Worm (Caenorhabditis elegans): ENCODE measurements around the gene K02H11.4.

Gene K02H11.4

ce11 chrV:1577092-1577709 lies 46.1 kb upstream of the K02H11.4 start:
- TF ChIP-seq B0019.2 (GFP tag; conservative IDR thresholded peaks at IDR 0.05) (no peak), zfh-2 (GFP tag; conservative IDR thresholded peaks at IDR 0.05) (0 out of 2 replicates have a peak, but pooled peaks have one; percentile 26)

DNA sequence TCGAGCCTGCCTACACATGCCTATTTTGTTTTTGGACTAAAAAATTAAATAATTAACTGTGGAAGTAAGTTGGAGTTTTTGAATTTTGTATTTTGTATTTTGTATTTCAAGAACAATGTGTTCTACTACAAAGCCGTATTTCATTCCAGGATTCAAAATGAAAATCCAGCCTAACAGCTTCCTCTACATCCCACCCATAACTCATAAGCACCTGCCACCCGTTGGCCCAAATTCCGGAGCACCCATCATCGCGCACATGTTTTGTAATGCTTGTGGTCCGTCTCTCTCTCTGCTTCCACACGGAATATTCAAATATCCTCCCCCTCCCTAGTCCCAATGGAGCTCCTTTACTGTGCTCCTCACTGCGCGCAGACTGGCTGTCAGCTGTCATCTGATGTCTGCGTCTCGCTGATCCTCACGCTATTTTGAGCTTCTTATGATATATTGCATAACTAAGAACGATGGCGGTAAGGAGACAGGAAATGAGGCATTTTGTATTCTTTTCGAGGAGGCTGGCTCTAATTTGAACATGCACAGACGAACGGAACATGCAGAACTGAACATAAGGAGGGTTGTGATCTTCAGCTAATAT lies 44.5 kb upstream of the K02H11.4 start:
- no peak for TF ChIP-seq ccch-3 (GFP tag; optimal IDR thresholded peaks at IDR 0.05)

- no peak for TF ChIP-seq Y56A3A.18 (GFP tag; IDR thresholded peaks at IDR 0.05)
- TF ChIP-seq aptf-3 (GFP tag; IDR thresholded peaks at IDR 0.05) = no peak
- TF ChIP-seq him-1 (tag; optimal IDR thresholded peaks at IDR 0.05) = no peak
- no peak for TF ChIP-seq ztf-6 (GFP tag; IDR thresholded peaks at IDR 0.05)
Observed at ce11 chrV:1574599-1574998, 43.5 kb upstream of the K02H11.4 start.

DNA sequence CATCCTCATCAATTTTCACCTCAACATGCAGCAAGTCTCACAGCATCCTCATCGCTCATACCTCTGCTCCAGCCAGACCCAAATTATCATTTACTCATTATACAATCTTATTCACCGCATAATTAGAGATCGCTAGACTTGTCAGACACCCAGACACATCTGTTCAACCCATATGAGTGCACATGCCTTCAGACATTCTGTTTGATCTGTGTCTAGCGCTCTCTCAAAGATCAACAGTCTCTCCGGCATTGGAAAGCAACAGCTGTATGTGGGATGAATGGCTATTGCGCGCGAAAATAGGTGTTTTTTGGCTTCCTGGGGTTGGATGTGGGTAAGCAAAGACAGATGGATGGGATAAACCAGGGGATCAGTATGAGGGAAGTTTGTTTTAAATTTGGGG lies 41.5 kb upstream of the K02H11.4 start:
- TF ChIP-seq cebp-2 (GFP tag; IDR thresholded peaks at IDR 0.05) (no peak), let-526 (GFP tag; IDR thresholded peaks at IDR 0.05) (no peak), efl-1 (GFP tag; optimal IDR thresholded peaks at IDR 0.05) (no peak), Y53F4B.3 (GFP tag; IDR thresholded peaks at IDR 0.05) (no peak), nhr-120 (GFP tag; IDR thresholded peaks at IDR 0.05) (no peak), hsf-1 (GFP tag; IDR thresholded peaks at IDR 0.05) (no peak), aptf-2 (GFP tag; conservative IDR thresholded peaks at IDR 0.05) (no peak)

DNA sequence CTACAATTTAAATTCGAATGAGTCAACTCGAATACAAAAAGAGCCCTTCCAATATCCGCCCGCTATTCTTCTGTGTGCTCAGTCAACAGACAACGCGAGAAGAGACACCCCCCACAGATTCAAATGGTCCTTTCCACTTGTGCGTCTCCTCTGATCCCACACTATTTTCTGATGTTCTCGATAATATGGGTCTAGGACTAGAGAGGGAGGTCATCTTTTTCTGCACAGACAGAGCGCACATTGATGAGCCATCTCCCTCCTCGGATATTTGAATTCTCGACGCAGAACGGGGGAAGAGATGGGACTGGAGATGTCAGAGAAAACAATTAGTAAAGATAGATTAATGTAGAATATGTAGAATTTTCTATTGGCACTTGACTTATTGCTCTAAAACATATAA lies 39.6 kb upstream of the K02H11.4 start:
- TF ChIP-seq unc-62 (GFP tag; optimal IDR thresholded peaks at IDR 0.05) (no peak), madf-6 (GFP tag; IDR thresholded peaks at IDR 0.05) (no peak), nhr-179 (tag; optimal IDR thresholded peaks at IDR 0.05) (no peak), unc-130 (GFP tag; optimal IDR thresholded peaks at IDR 0.05) (no peak), F23B12.7 (tag; optimal IDR thresholded peaks at IDR 0.05; ENCODE audit: insufficient read depth) (no peak), B0019.2 (GFP tag; conservative IDR thresholded peaks at IDR 0.05) (no peak), hlh-26 (GFP tag; conservative IDR thresholded peaks at IDR 0.05) (no peak), F49E8.2 (tag; optimal IDR thresholded peaks at IDR 0.05; ENCODE audit: insufficient read depth) (no peak), madf-8 (GFP tag; conservative IDR thresholded peaks at IDR 0.05) (no peak), bed-1 (GFP tag; IDR thresholded peaks at IDR 0.05) (no peak), let-607 (tag; optimal IDR thresholded peaks at IDR 0.05) (no peak), rpc-1 (optimal IDR thresholded peaks at IDR 0.05) (no peak), rpc-1 (tag; optimal IDR thresholded peaks at IDR 0.05) (no peak)

- TF ChIP-seq mel-28 (tag; optimal IDR thresholded peaks at IDR 0.05; ENCODE audit: borderline replicate concordance) (no peak), snpc-3.4 (tag; optimal IDR thresholded peaks at IDR 0.05) (no peak), ztf-18 (tag; optimal IDR thresholded peaks at IDR 0.05) (no peak), F23B12.7 (tag; optimal IDR thresholded peaks at IDR 0.05; ENCODE audit: insufficient read depth) (no peak), nhr-27 (tag; optimal IDR thresholded peaks at IDR 0.05) (no peak), bed-2 (GFP tag; IDR thresholded peaks at IDR 0.05) (no peak), ztf-28 (GFP tag; IDR thresholded peaks at IDR 0.05) (no peak), C06A6.2 (GFP tag; conservative IDR thresholded peaks at IDR 0.05) (no peak), nhr-179 (tag; optimal IDR thresholded peaks at IDR 0.05) (no peak), sea-2 (GFP tag; IDR thresholded peaks at IDR 0.05) (no peak), nhr-90 (tag; optimal IDR thresholded peaks at IDR 0.05) (no peak), ztf-25 (GFP tag; IDR thresholded peaks at IDR 0.05) (no peak), ztf-6 (GFP tag; IDR thresholded peaks at IDR 0.05) (no peak), attf-6 (GFP tag; IDR thresholded peaks at IDR 0.05) (no peak), F55B11.4 (tag; optimal IDR thresholded peaks at IDR 0.05; ENCODE audit: borderline replicate concordance, insufficient read depth) (no peak), madf-10 (tag; optimal IDR thresholded peaks at IDR 0.05) (no peak)
Observed at ce11 chrV:1569750-1570419, 38.8 kb upstream of the K02H11.4 start.

Measured in whole organism, young adult.